Worm (Caenorhabditis elegans): Measurements from ENCODE around the gene C31H1.1.

- TF ChIP-seq jun-1 (tag; optimal IDR thresholded peaks at IDR 0.05) (no peak), ceh-16 (tag; optimal IDR thresholded peaks at IDR 0.05) (no peak), pqm-1 (tag; optimal IDR thresholded peaks at IDR 0.05) (no peak), fos-1 (tag; optimal IDR thresholded peaks at IDR 0.05) (no peak), nhr-76 (tag; optimal IDR thresholded peaks at IDR 0.05) (no peak)
These were observed 9.1 kb downstream of the C31H1.1 start for ce11 chrIV:5806348-5806747.
